Fruit fly (Drosophila melanogaster) whole organism, embryonic: ENCODE data around the gene Bace.

Experiments
- Asciz ChIP-seq: fragments of 200-800 bp; sonication (Bioruptor generic); optimal IDR thresholded peaks from 2 replicates; lab custom pipeline; 2017; ENCODE audit warnings: missing biosample characterization, mild to moderate bottlenecking, missing genetic modification characterization, missing genetic modification reagents
- Bgb ChIP-seq: fragments of 200-800 bp; sonication (Bioruptor generic); IDR thresholded peaks from 2 replicates; pipeline ENCODE4 v1.3.6; 2022; ENCODE audit warnings: missing biosample characterization, missing genetic modification characterization; ENCODE audit not compliant: partially characterized antibody
- Blimp-1 ChIP-seq: fragments of 200-800 bp; sonication (Bioruptor generic); optimal IDR thresholded peaks from 3 replicates; lab custom pipeline; 2018; ENCODE audit warnings: missing biosample characterization, missing genetic modification characterization, mild to moderate bottlenecking, moderate library complexity, missing genetic modification reagents
- CG10543 ChIP-seq: fragments of 200-800 bp; sonication (Bioruptor generic); optimal IDR thresholded peaks from 3 replicates; lab custom pipeline; 2017; ENCODE audit warnings: missing biosample characterization, mild to moderate bottlenecking, missing genetic modification characterization, moderate library complexity
- CG11093 ChIP-seq: fragments of 200-800 bp; sonication (Bioruptor generic); IDR thresholded peaks from 3 replicates; pipeline ENCODE4 v1.3.6; 2022; ENCODE audit warnings: missing biosample characterization, missing genetic modification characterization
- CG12219 ChIP-seq: fragments of 200-800 bp; sonication (Bioruptor generic); optimal IDR thresholded peaks from 3 replicates; lab custom pipeline; 2018; ENCODE audit warnings: missing biosample characterization, mild to moderate bottlenecking, missing genetic modification characterization
- CG12769 ChIP-seq: fragments of 200-800 bp; sonication (Bioruptor generic); optimal IDR thresholded peaks from 2 replicates; lab custom pipeline; 2019; ENCODE audit warnings: missing biosample characterization, mild to moderate bottlenecking, missing genetic modification characterization, moderate library complexity
- CG13287 ChIP-seq: fragments of 200-800 bp; sonication (Bioruptor generic); IDR thresholded peaks from 2 replicates; pipeline ENCODE4 v1.3.6; 2022; ENCODE audit warnings: missing biosample characterization, missing genetic modification characterization; ENCODE audit not compliant: partially characterized antibody
- CG15479 ChIP-seq: fragments of 200-800 bp; sonication (Bioruptor generic); optimal IDR thresholded peaks from 3 replicates; lab custom pipeline; 2019; ENCODE audit warnings: missing biosample characterization, mild to moderate bottlenecking, missing genetic modification characterization, moderate library complexity
- CG1602 ChIP-seq: fragments of 200-800 bp; sonication (Bioruptor generic); optimal IDR thresholded peaks from 3 replicates; lab custom pipeline; 2016; ENCODE audit warnings: missing biosample characterization, missing genetic modification characterization
- CG16815 ChIP-seq: fragments of 200-800 bp; sonication (Bioruptor generic); optimal IDR thresholded peaks from 3 replicates; lab custom pipeline; 2017; ENCODE audit warnings: missing biosample characterization, mild to moderate bottlenecking, missing genetic modification characterization
- CG17385 ChIP-seq: fragments of 200-800 bp; sonication (Bioruptor generic); optimal IDR thresholded peaks from 3 replicates; lab custom pipeline; 2018; ENCODE audit warnings: missing biosample characterization, mild to moderate bottlenecking, missing genetic modification characterization
- CG1792 ChIP-seq: fragments of 200-800 bp; sonication (Bioruptor generic); optimal IDR thresholded peaks from 2 replicates; lab custom pipeline; 2016; ENCODE audit warnings: missing biosample characterization, missing genetic modification characterization
- CG2129 ChIP-seq: fragments of 200-800 bp; sonication (Bioruptor generic); IDR thresholded peaks from 2 replicates; pipeline ENCODE4 v1.3.6; 2022; ENCODE audit warnings: missing biosample characterization, missing genetic modification characterization; ENCODE audit not compliant: partially characterized antibody
- CG32532 ChIP-seq: fragments of 200-800 bp; sonication (Bioruptor generic); IDR thresholded peaks from 2 replicates; pipeline ENCODE4 v1.3.6; 2022; ENCODE audit warnings: missing biosample characterization, missing genetic modification characterization
- CG33213 ChIP-seq: fragments of 200-800 bp; sonication (Bioruptor generic); optimal IDR thresholded peaks from 3 replicates; lab custom pipeline; 2016; ENCODE audit warnings: missing biosample characterization, missing genetic modification characterization
- CG34422 ChIP-seq: fragments of 200-800 bp; sonication (Bioruptor generic); IDR thresholded peaks from 3 replicates; pipeline ENCODE4 v1.3.6; 2022; ENCODE audit warnings: missing biosample characterization, missing genetic modification characterization
- CG42726 ChIP-seq: fragments of 200-800 bp; sonication (Bioruptor generic); IDR thresholded peaks from 2 replicates; pipeline ENCODE4 v1.3.6; 2022; ENCODE audit warnings: missing biosample characterization, missing genetic modification characterization; ENCODE audit not compliant: partially characterized antibody
- CG4854 ChIP-seq: fragments of 200-800 bp; sonication (Bioruptor generic); optimal IDR thresholded peaks from 2 replicates; lab custom pipeline; 2016; ENCODE audit warnings: missing biosample characterization, missing genetic modification characterization, inconsistent platforms
- CG6854 ChIP-seq: fragments of 200-800 bp; sonication (Bioruptor generic); optimal IDR thresholded peaks from 3 replicates; lab custom pipeline; 2017; ENCODE audit warnings: missing biosample characterization, mild to moderate bottlenecking, missing genetic modification characterization
- CG8281 ChIP-seq: fragments of 200-800 bp; sonication (Bioruptor generic); optimal IDR thresholded peaks from 2 replicates; lab custom pipeline; 2018; ENCODE audit warnings: missing biosample characterization, mild to moderate bottlenecking, missing genetic modification characterization, moderate library complexity
- D ChIP-seq, 2 experiments: fragments of 200-800 bp in 1 of 2; fragments of >200 bp in 1 of 2; sonication (Bioruptor generic) in 1 of 2; optimal IDR thresholded peaks; 2 replicates in 1 of 2; 3 replicates in 1 of 2; lab custom pipeline; 2017; ENCODE audit warnings: mild to moderate bottlenecking in 1 of 2, missing biosample characterization in 1 of 2, missing genetic modification characterization in 1 of 2, missing genetic modification reagents in 1 of 2
- D19B ChIP-seq: fragments of 200-800 bp; sonication (Bioruptor generic); optimal IDR thresholded peaks from 2 replicates; lab custom pipeline; 2017; ENCODE audit warnings: missing biosample characterization, mild to moderate bottlenecking, missing genetic modification characterization
- Deaf1 ChIP-seq: fragments of 200-800 bp; optimal IDR thresholded peaks from 3 replicates; lab custom pipeline; 2019; ENCODE audit warnings: missing biosample characterization, mild to moderate bottlenecking, missing genetic modification characterization, moderate library complexity
- Ets65A ChIP-seq: fragments of 200-800 bp; sonication (Bioruptor generic); peaks from one replicate; lab custom pipeline; 2016; ENCODE audit warnings: missing biosample characterization, missing genetic modification characterization
- Hey ChIP-seq: fragments of 200-800 bp; sonication (Bioruptor generic); optimal IDR thresholded peaks from 3 replicates; lab custom pipeline; 2018; ENCODE audit warnings: missing biosample characterization, mild to moderate bottlenecking, missing genetic modification characterization
- Hmr ChIP-seq: fragments of 200-800 bp; sonication (Bioruptor generic); optimal IDR thresholded peaks from 3 replicates; lab custom pipeline; 2017; ENCODE audit warnings: mild to moderate bottlenecking, missing biosample characterization, missing genetic modification reagents, missing genetic modification characterization
- Med ChIP-seq: fragments of 200-800 bp; sonication (Bioruptor generic); peaks from one replicate; lab custom pipeline; 2016; ENCODE audit warnings: missing biosample characterization, missing genetic modification characterization, mild to moderate bottlenecking, inconsistent platforms, moderate library complexity
- Oaz ChIP-seq: fragments of 200-800 bp; sonication (Bioruptor generic); IDR thresholded peaks from 2 replicates; pipeline ENCODE4 v1.3.6; 2022; ENCODE audit warnings: missing biosample characterization, missing genetic modification characterization
- Side ChIP-seq: fragments of 200-800 bp; sonication (Bioruptor generic); optimal IDR thresholded peaks from 2 replicates; lab custom pipeline; 2016; ENCODE audit warnings: missing biosample characterization, missing genetic modification characterization
- Sox100B ChIP-seq: fragments of 200-800 bp; sonication (Bioruptor generic); optimal IDR thresholded peaks from 3 replicates; lab custom pipeline; 2018; ENCODE audit warnings: missing biosample characterization, mild to moderate bottlenecking, missing genetic modification characterization
- Trl ChIP-seq, 3 experiments: fragments of >200 bp in 2 of 3; fragments of 200-800 bp in 1 of 3; sonication (Bioruptor generic) in 1 of 3; optimal IDR thresholded peaks; 2 replicates in 1 of 3; 3 replicates in 2 of 3; lab custom pipeline; 2016 to 2017; ENCODE audit warnings: missing biosample characterization in 1 of 3, missing genetic modification characterization in 1 of 3
- cas ChIP-seq: fragments of 200-800 bp; sonication (Bioruptor generic); IDR thresholded peaks from 2 replicates; pipeline ENCODE4 v1.3.6; 2022; ENCODE audit warnings: missing biosample characterization, missing genetic modification characterization
- ci ChIP-seq: fragments of 200-800 bp; sonication (Bioruptor generic); IDR thresholded peaks from 3 replicates; pipeline ENCODE4 v1.3.6; 2022; ENCODE audit warnings: missing biosample characterization, missing genetic modification characterization
- crc ChIP-seq: fragments of 200-800 bp; sonication (Bioruptor generic); optimal IDR thresholded peaks from 2 replicates; lab custom pipeline; 2016; ENCODE audit warnings: missing biosample characterization, missing genetic modification characterization
- dan ChIP-seq: fragments of 200-800 bp; sonication (Bioruptor generic); IDR thresholded peaks from 2 replicates; pipeline ENCODE4 v1.3.6; 2022; ENCODE audit warnings: missing biosample characterization, missing genetic modification characterization
- en ChIP-seq: fragments of 200-800 bp; sonication (Bioruptor generic); optimal IDR thresholded peaks from 2 replicates; lab custom pipeline; 2016; ENCODE audit warnings: missing biosample characterization, missing genetic modification characterization
- eve ChIP-seq, 2 experiments: fragments of >200 bp; optimal IDR thresholded peaks; 2 replicates each; lab custom pipeline; 2017; ENCODE audit warnings: missing biosample characterization in 2 of 2, missing genetic modification characterization in 2 of 2
- fd102C ChIP-seq: fragments of 200-800 bp; sonication (Bioruptor generic); optimal IDR thresholded peaks from 2 replicates; lab custom pipeline; 2018; ENCODE audit warnings: missing biosample characterization, mild to moderate bottlenecking, missing genetic modification characterization, moderate library complexity
- ftz-f1 ChIP-seq: fragments of 200-800 bp; sonication (Bioruptor generic); optimal IDR thresholded peaks from 2 replicates; lab custom pipeline; 2016; ENCODE audit warnings: missing biosample characterization, missing genetic modification characterization
- gce ChIP-seq: fragments of 200-800 bp; sonication (Bioruptor generic); IDR thresholded peaks from 3 replicates; pipeline ENCODE4 v1.3.6; 2022; ENCODE audit warnings: missing biosample characterization, missing genetic modification characterization
- jumu ChIP-seq: fragments of 200-800 bp; sonication (Bioruptor generic); optimal IDR thresholded peaks from 3 replicates; lab custom pipeline; 2016; ENCODE audit warnings: missing biosample characterization, missing genetic modification characterization
- knrl ChIP-seq: fragments of 200-800 bp; sonication (Bioruptor generic); IDR thresholded peaks from 3 replicates; pipeline ENCODE4 v1.3.6; 2022; ENCODE audit warnings: missing biosample characterization, missing genetic modification characterization; ENCODE audit not compliant: partially characterized antibody
- mam ChIP-seq: fragments of 200-800 bp; sonication (Bioruptor generic); optimal IDR thresholded peaks from 3 replicates; lab custom pipeline; 2016; ENCODE audit warnings: missing biosample characterization, missing genetic modification characterization
- pnt ChIP-seq: fragments of 200-800 bp; sonication (Bioruptor generic); optimal IDR thresholded peaks from 3 replicates; lab custom pipeline; 2016; ENCODE audit warnings: missing biosample characterization, missing genetic modification characterization
- psq ChIP-seq: fragments of 200-800 bp; sonication (Bioruptor generic); optimal IDR thresholded peaks from 2 replicates; lab custom pipeline; 2017; ENCODE audit warnings: missing biosample characterization, missing genetic modification characterization
- scrt ChIP-seq: fragments of 200-800 bp; sonication (Bioruptor generic); optimal IDR thresholded peaks from 2 replicates; lab custom pipeline; 2018; ENCODE audit warnings: missing biosample characterization, mild to moderate bottlenecking, missing genetic modification characterization, moderate library complexity
- sisA ChIP-seq: fragments of 200-800 bp; sonication (Bioruptor generic); IDR thresholded peaks from 2 replicates; pipeline ENCODE4 v1.3.6; 2022; ENCODE audit warnings: missing biosample characterization, missing genetic modification characterization
- slou ChIP-seq: fragments of 200-800 bp; sonication (Bioruptor generic); optimal IDR thresholded peaks from 3 replicates; lab custom pipeline; 2016; ENCODE audit warnings: missing biosample characterization, missing genetic modification characterization
- twi ChIP-seq: fragments of 200-800 bp; optimal IDR thresholded peaks from 2 replicates; lab custom pipeline; 2019; ENCODE audit warnings: missing biosample characterization, mild to moderate bottlenecking, missing genetic modification characterization, moderate library complexity

The Bace gene

DNA sequence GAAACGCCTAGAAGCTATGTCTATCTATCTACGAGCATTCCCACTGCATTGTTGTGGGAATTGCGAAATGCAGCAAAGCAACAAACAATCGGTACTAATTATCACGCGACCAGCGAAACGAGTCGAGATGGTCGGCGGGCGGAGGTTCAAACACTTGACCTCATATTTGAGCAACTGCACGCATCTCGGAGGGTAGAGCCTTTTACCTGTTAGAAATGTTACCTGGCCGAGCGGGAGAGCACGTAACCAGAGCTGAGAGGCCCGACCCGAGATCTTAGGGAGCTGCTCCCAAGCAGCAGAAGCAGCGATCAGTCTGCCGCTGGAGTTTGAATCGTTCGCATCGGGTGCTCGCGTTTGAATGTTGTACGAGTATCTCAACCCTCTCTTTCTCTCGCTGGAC is 17.7 kb downstream of the Bace start (continued):
- TF ChIP-seq CG16815 (GFP tag; lab: Kevin White, UChicago) (no peak), dan (GFP tag; lab: Robert Waterston, UW) (no peak), Ets65A (GFP tag; lab: Kevin White, UChicago) (no peak), ftz-f1 (no peak), crc (GFP tag; lab: Kevin White, UChicago) (no peak), Trl (optimal IDR thresholded peaks at IDR 0.05; lab: Kevin White, UChicago) (peak; percentile 43 to 69), Trl (GFP tag; optimal IDR thresholded peaks at IDR 0.05; lab: Kevin White, UChicago) (no peak), CG1602 (GFP tag; lab: Kevin White, UChicago) (no peak), Oaz (GFP tag; lab: Robert Waterston, UW) (no peak), Bgb (GFP tag; lab: Robert Waterston, UW) (peak; percentile 9; the same call in 1 of the 2 replicates), psq (GFP tag; lab: Kevin White, UChicago) (no peak), pnt (GFP tag; lab: Kevin White, UChicago) (no peak), CG32532 (GFP tag; lab: Robert Waterston, UW) (peak; percentile 21; the same call in 1 of the 2 replicates), eve (GFP tag; optimal IDR thresholded peaks at IDR 0.05; lab: Kevin White, UChicago) (no peak), Side (GFP tag; lab: Kevin White, UChicago) (no peak), scrt (GFP tag; lab: Kevin White, UChicago) (no peak), D (optimal IDR thresholded peaks at IDR 0.05; lab: Kevin White, UChicago) (peak; percentile 15), D (GFP tag; optimal IDR thresholded peaks at IDR 0.05; lab: Kevin White, UChicago) (no peak), sisA (GFP tag; lab: Robert Waterston, UW) (no peak), en (no peak), CG12769 (tag; lab: Kevin White, UChicago) (peak; percentile 84), mam (GFP tag; lab: Kevin White, UChicago) (no peak), CG15479 (peak; percentile 69), CG11093 (GFP tag; lab: Robert Waterston, UW) (no peak), CG42726 (GFP tag; lab: Robert Waterston, UW) (no peak), slou (GFP tag; lab: Kevin White, UChicago) (no peak), CG2129 (GFP tag; lab: Robert Waterston, UW) (no peak), Asciz (GFP tag; lab: Kevin White, UChicago) (no peak), CG13287 (GFP tag; lab: Robert Waterston, UW) (no peak; the same call in 1 of the 2 replicates), CG33213 (GFP tag; lab: Kevin White, UChicago) (no peak), CG1792 (GFP tag; lab: Kevin White, UChicago) (no peak), jumu (GFP tag; lab: Kevin White, UChicago) (no peak), Hmr (GFP tag; lab: Kevin White, UChicago) (no peak), CG10543 (GFP tag; lab: Kevin White, UChicago) (no peak), cas (no peak), CG17385 (GFP tag; lab: Kevin White, UChicago) (no peak), ci (0 out of 3 replicates have a peak, but pooled peaks have one; percentile 35), CG34422 (GFP tag; lab: Robert Waterston, UW) (no peak), gce (GFP tag; lab: Robert Waterston, UW) (no peak), Med (GFP tag; lab: Kevin White, UChicago) (peak; percentile 44), CG8281 (tag; lab: Kevin White, UChicago) (no peak), knrl (no peak), Sox100B (GFP tag; lab: Kevin White, UChicago) (no peak), Blimp-1 (GFP tag; lab: Kevin White, UChicago) (no peak), Hey (tag; lab: Kevin White, UChicago) (no peak), CG4854 (GFP tag; lab: Kevin White, UChicago) (no peak), CG12219 (GFP tag; lab: Kevin White, UChicago) (no peak), Deaf1 (peak; percentile 24), CG6854 (GFP tag; lab: Kevin White, UChicago) (no peak), twi (no peak), fd102C (GFP tag; lab: Kevin White, UChicago) (no peak), D19B (no peak)
